Fruit fly (Drosophila melanogaster) whole organism, embryonic: ENCODE results near the gene CG7164.

Experiments used
- ATbp ChIP-seq: fragments of 200-800 bp; sonication (Bioruptor generic); optimal IDR thresholded peaks from 2 replicates; lab custom pipeline; 2017; ENCODE audit warnings: missing biosample characterization, mild to moderate bottlenecking, missing genetic modification characterization, missing genetic modification reagents
- Antp ChIP-seq: fragments of 200-800 bp; sonication (Bioruptor generic); optimal IDR thresholded peaks from 3 replicates; lab custom pipeline; 2016; ENCODE audit warnings: missing biosample characterization, missing genetic modification characterization
- CG11398 ChIP-seq: fragments of 200-800 bp; sonication (Bioruptor generic); optimal IDR thresholded peaks from 2 replicates; lab custom pipeline; 2016; ENCODE audit warnings: missing biosample characterization, missing genetic modification characterization
- CG12391 ChIP-seq: fragments of 200-800 bp; sonication (Bioruptor generic); optimal IDR thresholded peaks from 3 replicates; lab custom pipeline; 2018; ENCODE audit warnings: missing biosample characterization, mild to moderate bottlenecking, missing genetic modification characterization, moderate library complexity
- CG13424 ChIP-seq: fragments of 200-800 bp; sonication (Bioruptor generic); optimal IDR thresholded peaks from 2 replicates; lab custom pipeline; 2019; ENCODE audit warnings: missing biosample characterization, mild to moderate bottlenecking, missing genetic modification characterization, moderate library complexity
- CG14965 ChIP-seq: fragments of 200-800 bp; sonication (Bioruptor generic); optimal IDR thresholded peaks from 2 replicates; lab custom pipeline; 2016; ENCODE audit warnings: missing biosample characterization, missing genetic modification characterization, borderline replicate concordance
- CG15269 ChIP-seq: fragments of 200-800 bp; sonication (Bioruptor generic); optimal IDR thresholded peaks from 2 replicates; lab custom pipeline; 2018; ENCODE audit warnings: missing biosample characterization, mild to moderate bottlenecking, missing genetic modification characterization, moderate library complexity
- CG16815 ChIP-seq: fragments of 200-800 bp; sonication (Bioruptor generic); optimal IDR thresholded peaks from 3 replicates; lab custom pipeline; 2017; ENCODE audit warnings: missing biosample characterization, mild to moderate bottlenecking, missing genetic modification characterization
- CG17612 ChIP-seq: fragments of 200-800 bp; sonication (Bioruptor generic); IDR thresholded peaks from 2 replicates; pipeline ENCODE4 v1.3.6; 2022; ENCODE audit warnings: missing biosample characterization, missing genetic modification characterization
- CG1792 ChIP-seq: fragments of 200-800 bp; sonication (Bioruptor generic); optimal IDR thresholded peaks from 2 replicates; lab custom pipeline; 2016; ENCODE audit warnings: missing biosample characterization, missing genetic modification characterization
- CG30403 ChIP-seq: fragments of 200-800 bp; sonication (Bioruptor generic); optimal IDR thresholded peaks from 3 replicates; lab custom pipeline; 2016; ENCODE audit warnings: missing biosample characterization, missing genetic modification characterization
- CG31388 ChIP-seq: fragments of 200-800 bp; sonication (Bioruptor generic); optimal IDR thresholded peaks from 2 replicates; lab custom pipeline; 2016; ENCODE audit warnings: missing biosample characterization, missing genetic modification characterization
- CG33213 ChIP-seq: fragments of 200-800 bp; sonication (Bioruptor generic); optimal IDR thresholded peaks from 3 replicates; lab custom pipeline; 2016; ENCODE audit warnings: missing biosample characterization, missing genetic modification characterization
- CG42726 ChIP-seq: fragments of 200-800 bp; sonication (Bioruptor generic); IDR thresholded peaks from 2 replicates; pipeline ENCODE4 v1.3.6; 2022; ENCODE audit warnings: missing biosample characterization, missing genetic modification characterization; ENCODE audit not compliant: partially characterized antibody
- CG4404 ChIP-seq: fragments of 200-800 bp; sonication (Bioruptor generic); IDR thresholded peaks from 2 replicates; pipeline ENCODE4 v1.3.6; 2022; ENCODE audit warnings: missing biosample characterization, missing genetic modification characterization
- CG4730 ChIP-seq: fragments of 200-800 bp; sonication (Bioruptor generic); IDR thresholded peaks from 2 replicates; pipeline ENCODE4 v1.3.6; 2022; ENCODE audit warnings: missing biosample characterization, missing genetic modification characterization
- CG7556 ChIP-seq: fragments of 200-800 bp; sonication (Bioruptor generic); optimal IDR thresholded peaks from 2 replicates; lab custom pipeline; 2017; ENCODE audit warnings: missing biosample characterization, mild to moderate bottlenecking, missing genetic modification characterization
- CG7786 ChIP-seq: fragments of 200-800 bp; sonication (Bioruptor generic); optimal IDR thresholded peaks from 2 replicates; lab custom pipeline; 2016; ENCODE audit warnings: missing biosample characterization, missing genetic modification characterization
- CG8089 ChIP-seq: fragments of 200-800 bp; sonication (Bioruptor generic); optimal IDR thresholded peaks from 3 replicates; lab custom pipeline; 2016; ENCODE audit warnings: missing biosample characterization, missing genetic modification characterization
- CG8765 ChIP-seq: fragments of 200-800 bp; sonication (Bioruptor generic); IDR thresholded peaks from 2 replicates; pipeline ENCODE4 v1.3.6; 2022; ENCODE audit warnings: missing biosample characterization, missing genetic modification characterization
- CG9437 ChIP-seq: fragments of 200-800 bp; sonication (Bioruptor generic); optimal IDR thresholded peaks from 2 replicates; lab custom pipeline; 2018; ENCODE audit warnings: missing biosample characterization, mild to moderate bottlenecking, missing genetic modification characterization
- Dref ChIP-seq: fragments of 200-800 bp; sonication (Bioruptor generic); IDR thresholded peaks from 2 replicates; pipeline ENCODE4 v1.3.6; 2022; ENCODE audit warnings: missing biosample characterization, missing genetic modification characterization
- ERR ChIP-seq: fragments of 200-800 bp; sonication (Bioruptor generic); optimal IDR thresholded peaks from 2 replicates; lab custom pipeline; 2016; ENCODE audit warnings: missing biosample characterization, missing genetic modification characterization
- Fer3 ChIP-seq: fragments of 200-800 bp; sonication (Bioruptor generic); optimal IDR thresholded peaks from 2 replicates; lab custom pipeline; 2018; ENCODE audit warnings: missing biosample characterization, mild to moderate bottlenecking, missing genetic modification characterization, moderate library complexity
- GATAe ChIP-seq: fragments of 200-800 bp; sonication (Bioruptor generic); conservative IDR thresholded peaks from 2 replicates; pipeline ENCODE4 v1.3.6; 2022; ENCODE audit warnings: missing biosample characterization, missing genetic modification characterization
- Kr ChIP-seq: fragments of 200-800 bp; sonication (Bioruptor generic); optimal IDR thresholded peaks from 2 replicates; lab custom pipeline; 2017; ENCODE audit warnings: missing biosample characterization, mild to moderate bottlenecking, missing genetic modification characterization
- Lpt ChIP-seq: fragments of >200 bp; optimal IDR thresholded peaks from 2 replicates; lab custom pipeline; 2018; ENCODE audit warnings: missing biosample characterization, missing genetic modification characterization
- Mes4 ChIP-seq: fragments of 200-800 bp; sonication (Bioruptor generic); optimal IDR thresholded peaks from 2 replicates; lab custom pipeline; 2016; ENCODE audit warnings: missing biosample characterization, missing genetic modification characterization
- NC2α ChIP-seq: fragments of 200-800 bp; sonication (Bioruptor generic); optimal IDR thresholded peaks from 2 replicates; lab custom pipeline; 2016; ENCODE audit warnings: missing biosample characterization, missing genetic modification characterization
- NK7.1 ChIP-seq: fragments of 200-800 bp; sonication (Bioruptor generic); optimal IDR thresholded peaks from 3 replicates; lab custom pipeline; 2016; ENCODE audit warnings: missing biosample characterization, missing genetic modification characterization
- NfI ChIP-seq: fragments of 200-800 bp; sonication (Bioruptor generic); optimal IDR thresholded peaks from 3 replicates; lab custom pipeline; 2018; ENCODE audit warnings: missing biosample characterization, mild to moderate bottlenecking, missing genetic modification characterization, moderate library complexity
- Side ChIP-seq: fragments of 200-800 bp; sonication (Bioruptor generic); optimal IDR thresholded peaks from 2 replicates; lab custom pipeline; 2016; ENCODE audit warnings: missing biosample characterization, missing genetic modification characterization
- aop ChIP-seq: fragments of 200-800 bp; sonication (Bioruptor generic); IDR thresholded peaks from 2 replicates; pipeline ENCODE4 v1.3.6; 2022; ENCODE audit warnings: missing biosample characterization, missing genetic modification characterization
- az2 ChIP-seq: fragments of 200-800 bp; sonication (Bioruptor generic); optimal IDR thresholded peaks from 3 replicates; lab custom pipeline; 2016; ENCODE audit warnings: missing biosample characterization, missing genetic modification characterization
- crol ChIP-seq: fragments of 200-800 bp; sonication (Bioruptor generic); IDR thresholded peaks from 2 replicates; pipeline ENCODE4 v1.3.6; 2022; ENCODE audit warnings: missing biosample characterization, missing genetic modification characterization
- crp ChIP-seq, 2 experiments: fragments of 200-800 bp; sonication (Bioruptor generic); optimal IDR thresholded peaks; 2 replicates in 1 of 2; 3 replicates in 1 of 2; lab custom pipeline; 2017; ENCODE audit warnings: missing biosample characterization in 2 of 2, missing genetic modification characterization in 2 of 2, mild to moderate bottlenecking in 1 of 2, moderate library complexity in 1 of 2
- danr ChIP-seq: fragments of 200-800 bp; sonication (Bioruptor generic); IDR thresholded peaks from 2 replicates; pipeline ENCODE4 v1.3.6; 2022; ENCODE audit warnings: missing biosample characterization, missing genetic modification characterization
- dmrt99B ChIP-seq: fragments of 200-800 bp; sonication (Bioruptor generic); optimal IDR thresholded peaks from 2 replicates; lab custom pipeline; 2018; ENCODE audit warnings: missing biosample characterization, mild to moderate bottlenecking, missing genetic modification characterization, moderate library complexity
- dpn ChIP-seq, 2 experiments: fragments of 200-800 bp; sonication (Bioruptor generic); optimal IDR thresholded peaks; 3 replicates each; lab custom pipeline; 2016; ENCODE audit warnings: missing biosample characterization in 2 of 2, missing genetic modification characterization in 2 of 2
- fru ChIP-seq: fragments of >200 bp; optimal IDR thresholded peaks from 2 replicates; lab custom pipeline; 2017
- her ChIP-seq: fragments of 200-800 bp; sonication (Bioruptor generic); optimal IDR thresholded peaks from 2 replicates; lab custom pipeline; 2016; ENCODE audit warnings: missing biosample characterization, missing genetic modification characterization
- kah ChIP-seq: fragments of 200-800 bp; sonication (Bioruptor generic); optimal IDR thresholded peaks from 2 replicates; lab custom pipeline; 2018; ENCODE audit warnings: missing biosample characterization, mild to moderate bottlenecking, missing genetic modification characterization
- klu ChIP-seq: fragments of 200-800 bp; sonication (Bioruptor generic); IDR thresholded peaks from 2 replicates; pipeline ENCODE4 v1.3.6; 2022; ENCODE audit warnings: missing biosample characterization, missing genetic modification characterization
- org-1 ChIP-seq: fragments of 200-800 bp; sonication (Bioruptor generic); optimal IDR thresholded peaks from 2 replicates; lab custom pipeline; 2017; ENCODE audit warnings: missing biosample characterization, missing genetic modification characterization
- sc ChIP-seq, 3 experiments: fragments of >200 bp in 2 of 3; fragments of 200-800 bp in 1 of 3; sonication (Bioruptor generic) in 1 of 3; optimal IDR thresholded peaks; 2 replicates in 2 of 3; 3 replicates in 1 of 3; lab custom pipeline; 2017; ENCODE audit warnings: mild to moderate bottlenecking in 1 of 3, missing biosample characterization in 1 of 3, missing genetic modification characterization in 1 of 3, missing genetic modification reagents in 1 of 3
- slp2 ChIP-seq: fragments of 200-800 bp; sonication (Bioruptor generic); optimal IDR thresholded peaks from 2 replicates; lab custom pipeline; 2016; ENCODE audit warnings: missing biosample characterization, missing genetic modification characterization
- tll ChIP-seq, 2 experiments: fragments of 200-800 bp in 1 of 2; fragments of >200 bp in 1 of 2; sonication (Bioruptor generic) in 1 of 2; optimal IDR thresholded peaks; 2 replicates each; lab custom pipeline; 2017 to 2019; ENCODE audit warnings: missing biosample characterization in 2 of 2, missing genetic modification characterization in 2 of 2, mild to moderate bottlenecking in 1 of 2, moderate library complexity in 1 of 2
- vnd ChIP-seq: fragments of 200-800 bp; sonication (Bioruptor generic); IDR thresholded peaks from 3 replicates; pipeline ENCODE4 v1.3.6; 2022; ENCODE audit warnings: missing biosample characterization, missing genetic modification characterization; ENCODE audit not compliant: partially characterized antibody
- zen2 ChIP-seq: fragments of 200-800 bp; sonication (Bioruptor generic); IDR thresholded peaks from 3 replicates; pipeline ENCODE4 v1.3.6; 2022; ENCODE audit warnings: missing biosample characterization, missing genetic modification characterization; ENCODE audit not compliant: partially characterized antibody

CG7164 gene

dm6 chr2L:7782788-7783401, 1.6 kb downstream of the CG7164 start, which contains the start of gene Brd7-9 (continued):
- TF ChIP-seq danr (GFP tag; lab: Robert Waterston, UW) (peak; percentile 50), CG17612 (GFP tag; lab: Robert Waterston, UW) (peak; percentile 47; the same call in 1 of the 2 replicates), Mes4 (peak; percentile 35), CG8089 (GFP tag; lab: Kevin White, UChicago) (no peak), klu (peak; percentile 47; the same call in 1 of the 2 replicates), CG42726 (GFP tag; lab: Robert Waterston, UW) (no peak), Fer3 (tag; lab: Kevin White, UChicago) (peak; percentile 62), NK7.1 (peak; percentile 73), az2 (GFP tag; lab: Kevin White, UChicago) (peak; percentile 70), sc (optimal IDR thresholded peaks at IDR 0.05; lab: Kevin White, UChicago) (no peak), sc (GFP tag; optimal IDR thresholded peaks at IDR 0.05; lab: Kevin White, UChicago) (peak; percentile 27), CG4404 (GFP tag; lab: Robert Waterston, UW) (peak; percentile 22; the same call in 1 of the 2 replicates), zen2 (no peak), aop (GFP tag; lab: Robert Waterston, UW) (no peak), CG33213 (GFP tag; lab: Kevin White, UChicago) (peak; percentile 38), fru (lab: Kevin White, UChicago) (no peak), dpn (GFP tag; optimal IDR thresholded peaks at IDR 0.05; lab: Kevin White, UChicago) (peak; percentile 60 to 78), CG7786 (GFP tag; lab: Kevin White, UChicago) (peak; percentile 28), slp2 (GFP tag; lab: Kevin White, UChicago) (peak; percentile 57), NC2α (GFP tag; lab: Kevin White, UChicago) (no peak), ATbp (GFP tag; lab: Kevin White, UChicago) (peak; percentile 79), tll (GFP tag; optimal IDR thresholded peaks at IDR 0.05; lab: Kevin White, UChicago) (no peak), kah (GFP tag; lab: Kevin White, UChicago) (peak; percentile 0), her (GFP tag; lab: Kevin White, UChicago) (peak; percentile 34), Dref (GFP tag; lab: Robert Waterston, UW) (peak; percentile 84), CG9437 (peak; percentile 48), CG16815 (GFP tag; lab: Kevin White, UChicago) (peak; percentile 3), Antp (GFP tag; lab: Kevin White, UChicago) (peak; percentile 52), dmrt99B (tag; lab: Kevin White, UChicago) (peak; percentile 79), CG15269 (peak; percentile 74), crp (GFP tag; optimal IDR thresholded peaks at IDR 0.05; lab: Kevin White, UChicago) (no peak), CG7556 (GFP tag; lab: Kevin White, UChicago) (peak; percentile 78), org-1 (GFP tag; lab: Kevin White, UChicago) (peak; percentile 69), crol (GFP tag; lab: Robert Waterston, UW) (0 out of 2 replicates have a peak, but pooled peaks have one; percentile 8), Lpt (GFP tag; lab: Kevin White, UChicago) (no peak), Kr (GFP tag; lab: Kevin White, UChicago) (no peak), CG31388 (peak; percentile 44), CG13424 (tag; lab: Kevin White, UChicago) (peak; percentile 54), NfI (GFP tag; lab: Kevin White, UChicago) (peak; percentile 60), CG4730 (peak; percentile 60), CG1792 (GFP tag; lab: Kevin White, UChicago) (peak; percentile 26), CG8765 (GFP tag; lab: Robert Waterston, UW) (peak; percentile 45; the same call in 1 of the 2 replicates), vnd (GFP tag; lab: Robert Waterston, UW) (peak; percentile 31; the same call in 1 of the 3 replicates), CG30403 (GFP tag; lab: Kevin White, UChicago) (peak; percentile 70), CG12391 (tag; lab: Kevin White, UChicago) (peak; percentile 75), GATAe (GFP tag; lab: Robert Waterston, UW) (no peak; the same call in 1 of the 2 replicates), CG11398 (GFP tag; lab: Kevin White, UChicago) (no peak), CG14965 (no peak), ERR (GFP tag; lab: Kevin White, UChicago) (no peak), Side (peak; percentile 69)
